Fruit fly (Drosophila melanogaster) whole organism, wandering third instar larva: ENCODE measurements around the gene tai.

ENCODE experiments used
- Abd-B ChIP-seq: fragments of >200 bp; optimal IDR thresholded peaks from 2 replicates; lab custom pipeline; 2017; ENCODE audit warnings: missing biosample characterization, missing genetic modification characterization
- CG32264 ChIP-seq: fragments of 200-800 bp; sonication (Bioruptor generic); optimal IDR thresholded peaks from 2 replicates; lab custom pipeline; 2016; ENCODE audit warnings: missing biosample characterization, missing genetic modification characterization
- CG9705 ChIP-seq: fragments of 200-800 bp; sonication (Bioruptor generic); optimal IDR thresholded peaks from 2 replicates; lab custom pipeline; 2018; ENCODE audit warnings: missing biosample characterization, mild to moderate bottlenecking, missing genetic modification characterization
- CrebA ChIP-seq: fragments of 200-800 bp; sonication (Bioruptor generic); optimal IDR thresholded peaks from 2 replicates; lab custom pipeline; 2016; ENCODE audit warnings: missing biosample characterization, mild to moderate bottlenecking, missing genetic modification characterization, borderline replicate concordance
- GATAd ChIP-seq: sonication (Bioruptor generic); optimal IDR thresholded peaks from 2 replicates; lab custom pipeline; 2016; ENCODE audit warnings: missing biosample characterization, missing genetic modification characterization
- Hnf4 ChIP-seq: fragments of 200-800 bp; sonication (Bioruptor generic); optimal IDR thresholded peaks from 2 replicates; lab custom pipeline; 2016; ENCODE audit warnings: missing biosample characterization, mild to moderate bottlenecking, missing genetic modification characterization
- Hr78 ChIP-seq: fragments of >200 bp; optimal IDR thresholded peaks from 2 replicates; lab custom pipeline; 2017; ENCODE audit warnings: missing biosample characterization, missing genetic modification characterization
- Jra ChIP-seq: sonication (Bioruptor generic); optimal IDR thresholded peaks from 2 replicates; lab custom pipeline; 2016; ENCODE audit warnings: missing biosample characterization, missing genetic modification characterization
- Mio ChIP-seq: sonication (Bioruptor generic); optimal IDR thresholded peaks from 2 replicates; lab custom pipeline; 2016; ENCODE audit warnings: missing biosample characterization, missing genetic modification characterization
- Myc ChIP-seq: fragments of >200 bp; optimal IDR thresholded peaks from 2 replicates; lab custom pipeline; 2017
- N ChIP-seq: fragments of >200 bp; optimal IDR thresholded peaks from 2 replicates; lab custom pipeline; 2018; ENCODE audit warnings: missing biosample characterization, missing external identifiers, missing genetic modification characterization
- OdsH ChIP-seq: fragments of 200-800 bp; sonication (Bioruptor generic); optimal IDR thresholded peaks from 2 replicates; lab custom pipeline; 2016; ENCODE audit warnings: missing biosample characterization, mild to moderate bottlenecking, missing genetic modification characterization
- Rel ChIP-seq, 2 experiments: fragments of 200-800 bp; sonication (Bioruptor generic) in 1 of 2; optimal IDR thresholded peaks; 2 replicates in 1 of 2; 3 replicates in 1 of 2; lab custom pipeline; 2016 to 2019; ENCODE audit warnings: mild to moderate bottlenecking in 2 of 2, missing biosample characterization in 2 of 2, missing genetic modification characterization in 2 of 2, moderate library complexity in 1 of 2
- Sp1 ChIP-seq: fragments of 200-800 bp; sonication (Bioruptor generic); optimal IDR thresholded peaks from 3 replicates; lab custom pipeline; 2019; ENCODE audit warnings: missing biosample characterization, mild to moderate bottlenecking, missing genetic modification characterization, moderate library complexity
- Vsx2 ChIP-seq: fragments of 200-300, 225-300 bp; sonication (Bioruptor generic); optimal IDR thresholded peaks from 2 replicates; lab custom pipeline; 2018; ENCODE audit warnings: missing biosample characterization, missing genetic modification characterization; ENCODE audit not compliant: partially characterized antibody
- br ChIP-seq: fragments of 200-800 bp; sonication (Bioruptor generic); optimal IDR thresholded peaks from 2 replicates; lab custom pipeline; 2016; ENCODE audit warnings: missing biosample characterization, missing genetic modification characterization
- brk ChIP-seq: fragments of 200-800 bp; sonication (Bioruptor generic); optimal IDR thresholded peaks from 2 replicates; lab custom pipeline; 2016; ENCODE audit warnings: missing biosample characterization, mild to moderate bottlenecking, missing genetic modification characterization
- dl ChIP-seq, 2 experiments: fragments of 175-275, 200-275 bp in 1 of 2; fragments of 200-275 bp in 1 of 2; sonication (Bioruptor generic); optimal IDR thresholded peaks; lab custom pipeline; 2018; ENCODE audit warnings: mild to moderate bottlenecking in 2 of 2, missing biosample characterization in 2 of 2, missing genetic modification characterization in 2 of 2, moderate library complexity in 2 of 2; ENCODE audit not compliant: partially characterized antibody in 2 of 2, insufficient read depth in 1 of 2
- dmrt93B ChIP-seq: fragments of 200-800 bp; sonication (Bioruptor generic); optimal IDR thresholded peaks from 2 replicates; lab custom pipeline; 2018; ENCODE audit warnings: missing biosample characterization, mild to moderate bottlenecking, missing genetic modification characterization
- dsf ChIP-seq: sonication (Bioruptor generic); optimal IDR thresholded peaks from 2 replicates; lab custom pipeline; 2016; ENCODE audit warnings: missing biosample characterization, missing genetic modification characterization, borderline replicate concordance
- ey ChIP-seq: fragments of 200-800 bp; sonication (Bioruptor generic); optimal IDR thresholded peaks from 2 replicates; lab custom pipeline; 2016; ENCODE audit warnings: missing biosample characterization, missing genetic modification characterization
- foxo ChIP-seq, 2 experiments: fragments of 200-800 bp; sonication (Bioruptor generic); optimal IDR thresholded peaks; 2 replicates in 1 of 2; 3 replicates in 1 of 2; lab custom pipeline; 2016 to 2017; ENCODE audit warnings: missing biosample characterization in 2 of 2, missing genetic modification characterization in 2 of 2
- fru ChIP-seq: fragments of 200-800 bp; sonication (Bioruptor generic); optimal IDR thresholded peaks from 3 replicates; lab custom pipeline; 2016; ENCODE audit warnings: missing biosample characterization, mild to moderate bottlenecking, missing genetic modification characterization
- jim ChIP-seq: fragments of 175-275, 200-325 bp; sonication (Bioruptor generic); optimal IDR thresholded peaks from 2 replicates; lab custom pipeline; 2016; ENCODE audit warnings: missing biosample characterization, mild to moderate bottlenecking, missing genetic modification characterization
- psq ChIP-seq: fragments of 200-800 bp; sonication (Bioruptor generic); optimal IDR thresholded peaks from 3 replicates; lab custom pipeline; 2017; ENCODE audit warnings: missing biosample characterization, mild to moderate bottlenecking, missing genetic modification characterization, moderate library complexity
- sv ChIP-seq: fragments of 200-800 bp; sonication (Bioruptor generic); optimal IDR thresholded peaks from 3 replicates; lab custom pipeline; 2016; ENCODE audit warnings: missing biosample characterization, missing genetic modification characterization
- tai ChIP-seq: sonication (Bioruptor generic); optimal IDR thresholded peaks from 2 replicates; lab custom pipeline; 2016; ENCODE audit warnings: missing biosample characterization, missing genetic modification characterization
- woc ChIP-seq: sonication (Bioruptor generic); optimal IDR thresholded peaks from 2 replicates; lab custom pipeline; 2016; ENCODE audit warnings: missing biosample characterization, mild to moderate bottlenecking, missing genetic modification characterization

The tai gene

dm6 chr2L:9148133-9148532 is 18.4 kb upstream of the tai start:
- TF ChIP-seq jim (GFP tag; lab: Kevin White, UChicago) = no peak
- no peak for TF ChIP-seq br (GFP tag; lab: Kevin White, UChicago)
- TF ChIP-seq Hr78 (GFP tag; lab: Kevin White, UChicago) = no peak
- TF ChIP-seq fru (GFP tag; lab: Kevin White, UChicago) = no peak
- no peak for TF ChIP-seq Jra
- TF ChIP-seq foxo (GFP tag; optimal IDR thresholded peaks at IDR 0.05; lab: Kevin White, UChicago) = no peak
- TF ChIP-seq ey (GFP tag; lab: Kevin White, UChicago) = no peak
- TF ChIP-seq, all 38 proteins: peak for 0

dm6 chr2L:9149426-9149825 is 17.2 kb upstream of the tai start:
- TF ChIP-seq sv (GFP tag; lab: Kevin White, UChicago) (no peak), psq (GFP tag; lab: Kevin White, UChicago) (no peak), woc (GFP tag; lab: Kevin White, UChicago) (no peak), CG32264 (GFP tag; lab: Kevin White, UChicago) (no peak), OdsH (GFP tag; lab: Kevin White, UChicago) (no peak), brk (no peak), fru (GFP tag; lab: Kevin White, UChicago) (no peak), CG9705 (no peak), dsf (GFP tag; lab: Kevin White, UChicago) (no peak), ey (GFP tag; lab: Kevin White, UChicago) (no peak)
- TF ChIP-seq, all 38 proteins: peak for 0

dm6 chr2L:9150112-9150511 is 16.5 kb upstream of the tai start:
- TF ChIP-seq Sp1 (GFP tag; lab: Kevin White, UChicago) = no peak

- TF ChIP-seq CG32264 (GFP tag; lab: Kevin White, UChicago) (no peak), dsf (GFP tag; lab: Kevin White, UChicago) (no peak), Abd-B (GFP tag; lab: Kevin White, UChicago) (no peak), brk (no peak), N (no peak), dmrt93B (no peak), Hnf4 (GFP tag; lab: Kevin White, UChicago) (no peak), CrebA (GFP tag; lab: Kevin White, UChicago) (no peak), fru (GFP tag; lab: Kevin White, UChicago) (no peak), jim (GFP tag; lab: Kevin White, UChicago) (no peak), dl (GFP tag; optimal IDR thresholded peaks at IDR 0.05; lab: Kevin White, UChicago; ENCODE audit: insufficient read depth in 1 of 2, partially characterized antibody in 2 of 2) (no peak), sv (GFP tag; lab: Kevin White, UChicago) (no peak), Rel (GFP tag; optimal IDR thresholded peaks at IDR 0.05; lab: Kevin White, UChicago) (no peak), Rel (tag; optimal IDR thresholded peaks at IDR 0.05; lab: Kevin White, UChicago) (no peak), Vsx2 (GFP tag; lab: Kevin White, UChicago) (no peak), OdsH (GFP tag; lab: Kevin White, UChicago) (no peak), tai (GFP tag; lab: Kevin White, UChicago) (no peak), CG9705 (no peak), psq (GFP tag; lab: Kevin White, UChicago) (no peak), Jra (no peak), Sp1 (GFP tag; lab: Kevin White, UChicago) (no peak)
- TF ChIP-seq, all 38 proteins: peak for 0
These were observed 15.8 kb upstream of the tai start for dm6 chr2L:9150805-9151204.

dm6 chr2L:9157770-9158169 is 8.8 kb upstream of the tai start:
- TF ChIP-seq OdsH (GFP tag; lab: Kevin White, UChicago) = no peak
- no peak for TF ChIP-seq Abd-B (GFP tag; lab: Kevin White, UChicago)
- no peak for TF ChIP-seq psq (GFP tag; lab: Kevin White, UChicago)
- TF ChIP-seq Sp1 (GFP tag; lab: Kevin White, UChicago) = no peak
- TF ChIP-seq GATAd (GFP tag; lab: Kevin White, UChicago) = no peak
- no peak for TF ChIP-seq CrebA (GFP tag; lab: Kevin White, UChicago)
- TF ChIP-seq Mio (GFP tag; lab: Kevin White, UChicago) = no peak
- no peak for TF ChIP-seq br (GFP tag; lab: Kevin White, UChicago)
- TF ChIP-seq Rel (GFP tag; optimal IDR thresholded peaks at IDR 0.05; lab: Kevin White, UChicago) = no peak
- TF ChIP-seq Rel (tag; optimal IDR thresholded peaks at IDR 0.05; lab: Kevin White, UChicago) = no peak
- TF ChIP-seq Hnf4 (GFP tag; lab: Kevin White, UChicago) = no peak
- no peak for TF ChIP-seq Myc
- no peak for TF ChIP-seq CG32264 (GFP tag; lab: Kevin White, UChicago)
- no peak for TF ChIP-seq CG9705
